Worm (Caenorhabditis elegans) whole organism, L4/young adult: Measurements from ENCODE around the gene arl-3.

ENCODE experiments used
- W03F9.2 ChIP-seq: fragments of 150-350 bp; optimal IDR thresholded peaks from 2 replicates; lab custom pipeline; 2014; ENCODE audit warnings: missing biosample characterization, missing genetic modification characterization
- dao-5 ChIP-seq: sonication (generic microtip); optimal IDR thresholded peaks from 2 replicates; lab custom pipeline; 2016; ENCODE audit warnings: missing genotype, missing genetic modification characterization, moderate library complexity, missing compliant biosample characterization
- him-1 ChIP-seq: sonication (generic microtip); optimal IDR thresholded peaks from 2 replicates; lab custom pipeline; 2016; ENCODE audit warnings: missing genotype, missing genetic modification reagents, missing genetic modification characterization, missing compliant biosample characterization

The arl-3 gene

DNA sequence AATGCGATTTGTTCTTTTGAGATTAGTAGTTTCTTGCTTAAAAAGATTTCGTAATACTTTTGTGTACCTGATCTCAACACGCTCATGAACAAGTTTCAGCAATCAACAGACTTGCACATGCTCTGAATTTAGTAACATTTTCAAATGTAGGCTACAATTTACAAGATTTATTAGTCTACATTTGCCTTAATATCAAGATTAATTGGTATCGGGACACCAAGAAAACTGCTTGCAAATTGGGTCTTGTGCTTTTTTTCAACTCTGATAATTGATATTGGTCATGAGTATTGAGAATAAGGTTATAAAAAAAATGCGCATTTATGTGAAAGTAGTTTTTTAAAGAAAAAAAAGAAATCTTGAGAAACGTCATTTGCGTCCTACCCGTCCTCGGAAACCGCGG lies 13.6 kb upstream of the arl-3 start:
- no peak for TF ChIP-seq W03F9.2 (tag; lab: Kevin White, UChicago)
- no peak for TF ChIP-seq dao-5
- no peak for TF ChIP-seq him-1 (tag; lab: Kevin White, UChicago)

ce11 chrII:14593281-14593680 lies 13.0 kb upstream of the arl-3 start, which contains the start of gene catp-4:
catp-4 (plus strand) TSS chrII:14593581.
- no peak for TF ChIP-seq him-1 (tag; lab: Kevin White, UChicago)
- no peak for TF ChIP-seq W03F9.2 (tag; lab: Kevin White, UChicago)
- no peak for TF ChIP-seq dao-5

- TF ChIP-seq dao-5 (no peak), him-1 (tag; lab: Kevin White, UChicago) (no peak), W03F9.2 (tag; lab: Kevin White, UChicago) (no peak)
Observed at ce11 chrII:14597788-14598187, 8.5 kb upstream of the arl-3 start.

DNA sequence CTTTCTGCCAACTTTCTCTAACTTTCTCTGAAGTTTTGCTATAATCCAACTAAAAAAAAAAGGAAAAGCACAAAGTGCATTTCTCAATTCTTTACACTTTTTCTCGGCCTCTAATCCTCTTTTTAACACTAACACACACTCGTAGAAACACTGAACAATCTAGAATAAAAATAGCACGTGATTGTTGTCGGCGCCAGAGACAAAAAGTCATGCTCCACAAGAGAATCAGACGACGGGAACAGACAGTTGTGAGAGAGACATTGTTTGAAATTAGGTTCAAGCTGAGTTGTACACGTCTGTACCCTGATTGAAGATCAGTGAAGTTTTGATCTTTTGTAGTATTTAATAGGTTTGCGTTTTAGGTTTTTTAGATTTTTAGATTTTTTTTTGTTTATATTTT lies 7.9 kb upstream of the arl-3 start:
- TF ChIP-seq him-1 (tag; lab: Kevin White, UChicago) (no peak), dao-5 (no peak)

ce11 chrII:14599284-14599862 lies 6.9 kb upstream of the arl-3 start:
- TF ChIP-seq W03F9.2 (tag; lab: Kevin White, UChicago) (no peak), dao-5 (no peak), him-1 (tag; lab: Kevin White, UChicago) (no peak)

- TF ChIP-seq W03F9.2 (tag; lab: Kevin White, UChicago) (no peak), him-1 (tag; lab: Kevin White, UChicago) (no peak), dao-5 (no peak)
Observed at ce11 chrII:14599933-14600630, 6.2 kb upstream of the arl-3 start.

DNA sequence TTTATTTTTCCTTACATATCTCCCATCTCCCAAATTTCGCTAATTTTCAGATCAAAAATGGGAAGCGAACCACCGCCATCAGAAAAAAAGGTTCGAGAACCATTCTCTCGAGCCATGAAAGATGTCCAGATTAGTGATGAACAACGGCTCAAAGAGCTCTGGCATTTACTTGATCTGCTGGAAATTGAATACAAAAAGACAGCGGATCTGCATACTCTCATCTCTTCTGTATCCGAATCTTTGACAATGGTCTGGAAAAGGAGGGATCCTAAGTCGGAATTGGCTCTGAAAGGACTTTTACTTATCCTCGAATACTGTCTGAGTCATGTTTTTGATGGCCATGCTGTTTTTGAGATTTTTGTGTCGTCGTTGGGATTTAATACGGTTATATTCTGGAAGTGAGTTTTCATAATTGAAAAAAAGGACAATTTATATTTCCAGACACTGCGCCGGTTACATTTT lies 5.4 kb upstream of the arl-3 start, which contains the start of gene tps-2:
Gene tps-2 (plus strand): TSS at position 51 of the 462 bp plus-strand sequence.
- TF ChIP-seq dao-5 (no peak), W03F9.2 (tag; lab: Kevin White, UChicago) (no peak), him-1 (tag; lab: Kevin White, UChicago) (no peak)

DNA sequence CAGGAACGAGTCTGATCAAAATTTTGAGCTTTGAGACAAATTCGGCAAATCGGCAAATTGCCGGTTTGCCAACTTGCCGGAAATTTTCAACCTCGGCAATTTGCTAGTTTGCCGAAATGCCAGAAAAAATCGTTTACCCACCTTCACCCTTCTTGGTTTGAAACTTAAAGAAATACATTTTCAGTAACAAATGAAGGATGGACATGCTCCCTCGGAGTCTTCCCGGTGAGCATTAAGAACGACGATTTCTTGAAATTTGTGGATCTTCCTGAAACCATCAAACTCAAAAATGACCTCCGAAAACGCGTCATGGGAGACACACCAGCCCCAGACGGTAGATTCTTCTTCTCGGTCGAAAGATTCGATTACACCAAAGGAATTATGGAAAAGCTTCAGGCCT lies 3.5 kb upstream of the arl-3 start:
- TF ChIP-seq W03F9.2 (tag; lab: Kevin White, UChicago) (no peak), him-1 (tag; lab: Kevin White, UChicago) (no peak), dao-5 (no peak)

- no peak for TF ChIP-seq dao-5
- no peak for TF ChIP-seq W03F9.2 (tag; lab: Kevin White, UChicago)
- no peak for TF ChIP-seq him-1 (tag; lab: Kevin White, UChicago)
Observed at ce11 chrII:14604261-14604660, 2.0 kb upstream of the arl-3 start.

- TF ChIP-seq dao-5 (no peak), him-1 (tag; lab: Kevin White, UChicago) (no peak), W03F9.2 (tag; lab: Kevin White, UChicago) (no peak)
Observed at ce11 chrII:14605026-14605425, 1.2 kb upstream of the arl-3 start.

ce11 chrII:14605479-14605878 lies 793 bp upstream of the arl-3 start, which contains the start of gene F19H8.2:
F19H8.2 (minus strand) TSS chrII:14605869.
- TF ChIP-seq W03F9.2 (tag; lab: Kevin White, UChicago): no peak
- no peak for TF ChIP-seq him-1 (tag; lab: Kevin White, UChicago)
- no peak for TF ChIP-seq dao-5

- TF ChIP-seq him-1 (tag; lab: Kevin White, UChicago) (no peak), dao-5 (no peak), W03F9.2 (tag; lab: Kevin White, UChicago) (no peak)
Observed at ce11 chrII:14608508-14608907, 2.2 kb downstream of the arl-3 start.

ce11 chrII:14609297-14609937 lies 3.1 kb downstream of the arl-3 start:
- TF ChIP-seq W03F9.2 (tag; lab: Kevin White, UChicago): no peak
- no peak for TF ChIP-seq dao-5
- no peak for TF ChIP-seq him-1 (tag; lab: Kevin White, UChicago)

DNA sequence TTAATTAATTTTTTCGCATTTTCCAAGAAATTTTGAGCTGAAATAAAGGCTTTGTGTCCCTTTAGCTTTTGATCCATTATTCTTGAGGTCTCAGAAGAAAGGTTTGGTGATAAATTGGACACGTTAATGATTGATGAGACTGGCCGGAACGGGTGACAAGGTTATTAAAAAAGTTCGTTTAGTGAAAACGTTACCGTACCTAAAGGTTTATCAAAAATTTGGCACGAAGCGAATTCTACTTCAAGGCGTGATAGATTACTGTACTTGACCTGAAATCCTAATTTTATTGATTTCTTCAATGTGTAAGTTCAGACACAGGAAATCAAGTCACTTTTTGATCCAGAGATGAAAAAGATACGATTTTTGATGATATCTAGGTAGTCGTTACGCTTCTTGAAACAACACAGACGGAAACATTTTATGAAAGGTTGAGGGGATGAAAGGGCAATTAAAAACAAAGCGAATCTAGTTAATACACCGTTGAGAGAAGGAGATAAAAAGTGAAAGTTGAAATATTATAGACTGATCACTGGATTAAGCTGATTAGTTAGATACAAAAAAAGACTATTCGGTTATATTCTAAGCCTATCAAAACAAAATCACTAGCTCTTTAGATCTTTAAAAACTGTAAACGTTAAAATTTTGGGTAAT lies 4.3 kb downstream of the arl-3 start:
- TF ChIP-seq W03F9.2 (tag; lab: Kevin White, UChicago): no peak
- TF ChIP-seq dao-5: no peak
- no peak for TF ChIP-seq him-1 (tag; lab: Kevin White, UChicago)
